Worm (Caenorhabditis elegans) whole organism, midembryonic: ENCODE data around the gene tars-1.

Source experiments
- flt-1 ChIP-seq: fragments of 200-800 bp; sonication (Bioruptor generic); IDR thresholded peaks from 2 replicates; pipeline ENCODE4 v1.3.6; 2022; ENCODE audit warnings: missing genetic modification characterization, missing compliant biosample characterization
- tab-1 ChIP-seq: fragments of 200-800 bp; sonication (Bioruptor generic); IDR thresholded peaks from 2 replicates; pipeline ENCODE4 v1.3.6; 2022; ENCODE audit warnings: missing genetic modification characterization, missing compliant biosample characterization

DNA sequence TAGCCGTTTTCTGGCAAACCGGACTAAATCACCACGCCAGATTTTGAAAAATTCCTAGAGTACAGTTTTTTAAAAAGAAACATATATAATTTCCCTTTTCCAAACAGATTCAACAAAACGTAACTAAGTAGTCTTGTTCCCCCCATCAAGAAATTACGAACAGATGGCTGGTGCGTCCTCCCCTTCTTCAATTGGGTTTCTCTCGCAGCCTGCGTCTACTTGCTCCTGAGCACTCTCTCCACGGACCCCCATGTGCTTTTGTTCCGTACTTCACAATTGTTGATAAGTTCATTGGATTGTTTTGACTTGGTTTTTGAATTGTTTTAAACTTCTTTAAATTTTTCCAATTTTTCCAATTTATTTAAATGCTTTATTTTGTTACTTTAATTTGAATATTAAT lies 7.4 kb downstream of the tars-1 start:
- no peak for TF ChIP-seq flt-1
- TF ChIP-seq tab-1 (GFP tag; lab: Robert Waterston, UW), result no peak
